Worm (Caenorhabditis elegans): ENCODE results near the gene srh-279.

The srh-279 gene

ce11 chrV:16159594-16159993, 32.6 kb upstream of the srh-279 start, which contains the start of gene F10A3.17:
F10A3.17 (minus strand) TSS chrV:16159694.
- TF ChIP-seq ets-7 (tag; optimal IDR thresholded peaks at IDR 0.05): no peak
- TF ChIP-seq aly-1 (tag; optimal IDR thresholded peaks at IDR 0.05): no peak
- no peak for TF ChIP-seq ceh-36 (tag; optimal IDR thresholded peaks at IDR 0.05)
- TF ChIP-seq ceh-13 (GFP tag; optimal IDR thresholded peaks at IDR 0.05): no peak

ce11 chrV:16160087-16160486, 32.1 kb upstream of the srh-279 start:
- TF ChIP-seq sea-1 (GFP tag; conservative IDR thresholded peaks at IDR 0.05) (no peak), hmg-4 (GFP tag; optimal IDR thresholded peaks at IDR 0.05) (no peak), pes-1 (GFP tag; IDR thresholded peaks at IDR 0.05) (no peak), ama-1 (optimal IDR thresholded peaks at IDR 0.05) (no peak), hnd-1 (tag; optimal IDR thresholded peaks at IDR 0.05) (no peak), hmbx-1 (tag; optimal IDR thresholded peaks at IDR 0.05) (no peak), tbx-37 (GFP tag; conservative IDR thresholded peaks at IDR 0.05) (no peak), ets-7 (tag; optimal IDR thresholded peaks at IDR 0.05) (no peak), F13C5.2 (tag; optimal IDR thresholded peaks at IDR 0.05) (no peak), ceh-13 (GFP tag; optimal IDR thresholded peaks at IDR 0.05) (no peak)

ce11 chrV:16162124-16162735, 30.0 kb upstream of the srh-279 start, which contains the start of the genes str-109 and F10A3.11:
str-109 (minus strand) TSS chrV:16162224.
F10A3.11 (plus strand) TSS chrV:16162685.
- TF ChIP-seq hmbx-1 (tag; optimal IDR thresholded peaks at IDR 0.05) (no peak), ceh-36 (tag; optimal IDR thresholded peaks at IDR 0.05) (no peak), sea-1 (GFP tag; conservative IDR thresholded peaks at IDR 0.05) (no peak), B0310.2 (tag; optimal IDR thresholded peaks at IDR 0.05) (no peak), flt-1 (GFP tag; IDR thresholded peaks at IDR 0.05) (no peak), F13C5.2 (tag; optimal IDR thresholded peaks at IDR 0.05) (no peak), tra-4 (tag; optimal IDR thresholded peaks at IDR 0.05) (no peak), hnd-1 (tag; optimal IDR thresholded peaks at IDR 0.05) (no peak), tbx-37 (GFP tag; conservative IDR thresholded peaks at IDR 0.05) (no peak), aly-1 (tag; optimal IDR thresholded peaks at IDR 0.05) (no peak), ama-1 (optimal IDR thresholded peaks at IDR 0.05) (no peak), pes-1 (GFP tag; IDR thresholded peaks at IDR 0.05) (no peak), ets-7 (tag; optimal IDR thresholded peaks at IDR 0.05) (no peak), tbx-11 (GFP tag; IDR thresholded peaks at IDR 0.05) (no peak)

- TF ChIP-seq ama-1 (optimal IDR thresholded peaks at IDR 0.05) (no peak), ets-7 (tag; optimal IDR thresholded peaks at IDR 0.05) (no peak), hnd-1 (tag; optimal IDR thresholded peaks at IDR 0.05) (no peak), sea-1 (GFP tag; conservative IDR thresholded peaks at IDR 0.05) (no peak), ceh-13 (GFP tag; optimal IDR thresholded peaks at IDR 0.05) (no peak), hmg-4 (GFP tag; optimal IDR thresholded peaks at IDR 0.05) (no peak), F13C5.2 (tag; optimal IDR thresholded peaks at IDR 0.05) (no peak), aly-1 (tag; optimal IDR thresholded peaks at IDR 0.05) (no peak), pes-1 (GFP tag; IDR thresholded peaks at IDR 0.05) (no peak), flt-1 (GFP tag; IDR thresholded peaks at IDR 0.05) (no peak), B0310.2 (tag; optimal IDR thresholded peaks at IDR 0.05) (no peak), ceh-36 (tag; optimal IDR thresholded peaks at IDR 0.05) (no peak), scrt-1 (GFP tag; IDR thresholded peaks at IDR 0.05) (no peak), tbx-11 (GFP tag; IDR thresholded peaks at IDR 0.05) (no peak)
Observed at ce11 chrV:16163719-16164118, 28.5 kb upstream of the srh-279 start, which contains the start of gene F10A3.12. F10A3.12 (plus strand) TSS chrV:16164019.

- no peak for TF ChIP-seq ceh-13 (GFP tag; optimal IDR thresholded peaks at IDR 0.05)
- no peak for TF ChIP-seq ceh-36 (tag; optimal IDR thresholded peaks at IDR 0.05)
- TF ChIP-seq hmg-4 (GFP tag; optimal IDR thresholded peaks at IDR 0.05): no peak
- TF ChIP-seq B0310.2 (tag; optimal IDR thresholded peaks at IDR 0.05): no peak
- TF ChIP-seq ama-1 (optimal IDR thresholded peaks at IDR 0.05): no peak
- TF ChIP-seq tbx-11 (GFP tag; IDR thresholded peaks at IDR 0.05): no peak
- TF ChIP-seq aly-1 (tag; optimal IDR thresholded peaks at IDR 0.05): no peak
- TF ChIP-seq flt-1 (GFP tag; IDR thresholded peaks at IDR 0.05): no peak
- no peak for TF ChIP-seq scrt-1 (GFP tag; IDR thresholded peaks at IDR 0.05)
- no peak for TF ChIP-seq hnd-1 (tag; optimal IDR thresholded peaks at IDR 0.05)
- no peak for TF ChIP-seq hmbx-1 (tag; optimal IDR thresholded peaks at IDR 0.05)
- TF ChIP-seq tra-4 (tag; optimal IDR thresholded peaks at IDR 0.05): no peak
- no peak for TF ChIP-seq F13C5.2 (tag; optimal IDR thresholded peaks at IDR 0.05)
- TF ChIP-seq tbx-37 (GFP tag; conservative IDR thresholded peaks at IDR 0.05): no peak
- no peak for TF ChIP-seq pes-1 (GFP tag; IDR thresholded peaks at IDR 0.05)
- TF ChIP-seq ets-7 (tag; optimal IDR thresholded peaks at IDR 0.05): no peak
Observed at ce11 chrV:16165936-16166335, 26.3 kb upstream of the srh-279 start, which contains the start of gene str-108. str-108 (plus strand) TSS chrV:16166236.

- TF ChIP-seq hmbx-1 (tag; optimal IDR thresholded peaks at IDR 0.05) (no peak), F13C5.2 (tag; optimal IDR thresholded peaks at IDR 0.05) (no peak), ets-7 (tag; optimal IDR thresholded peaks at IDR 0.05) (no peak), aly-1 (tag; optimal IDR thresholded peaks at IDR 0.05) (no peak), ceh-13 (GFP tag; optimal IDR thresholded peaks at IDR 0.05) (no peak), scrt-1 (GFP tag; IDR thresholded peaks at IDR 0.05) (no peak), sea-1 (GFP tag; conservative IDR thresholded peaks at IDR 0.05) (no peak), tbx-11 (GFP tag; IDR thresholded peaks at IDR 0.05) (no peak), hnd-1 (tag; optimal IDR thresholded peaks at IDR 0.05) (no peak), flt-1 (GFP tag; IDR thresholded peaks at IDR 0.05) (no peak), tbx-37 (GFP tag; conservative IDR thresholded peaks at IDR 0.05) (no peak), ama-1 (optimal IDR thresholded peaks at IDR 0.05) (no peak), pes-1 (GFP tag; IDR thresholded peaks at IDR 0.05) (no peak), ceh-36 (tag; optimal IDR thresholded peaks at IDR 0.05) (no peak)
Observed at ce11 chrV:16169026-16169425, 23.2 kb upstream of the srh-279 start, which contains the start of gene str-111. str-111 (minus strand) TSS chrV:16169126.

- TF ChIP-seq hnd-1 (tag; optimal IDR thresholded peaks at IDR 0.05) (no peak), hmg-4 (GFP tag; optimal IDR thresholded peaks at IDR 0.05) (no peak)
Observed at ce11 chrV:16171721-16172120, 20.5 kb upstream of the srh-279 start, which contains the start of gene K05D4.9. K05D4.9 (minus strand) TSS chrV:16171821.

All from whole organism, early embryonic.